Worm (Caenorhabditis elegans) whole organism, L2 larva: Measurements from ENCODE around the gene K08D8.9.

Source experiments
- C34F6.9 ChIP-seq: fragments of 150-350 bp; optimal IDR thresholded peaks from 2 replicates; lab custom pipeline; 2014; ENCODE audit warnings: missing biosample characterization, missing genetic modification characterization
- F13H6.1 ChIP-seq: sonication (generic microtip); optimal IDR thresholded peaks from 2 replicates; lab custom pipeline; 2016; ENCODE audit warnings: missing genetic modification characterization, missing compliant biosample characterization
- R02D3.7 ChIP-seq: fragments of 150-350 bp; optimal IDR thresholded peaks from 2 replicates; lab custom pipeline; 2014; ENCODE audit warnings: missing biosample characterization, missing genetic modification characterization
- Y55F3AM.14 ChIP-seq: fragments of 200-800 bp; sonication (Bioruptor generic); optimal IDR thresholded peaks from 2 replicates; lab custom pipeline; 2018; ENCODE audit warnings: mild to moderate bottlenecking, missing genetic modification characterization, missing compliant biosample characterization
- ZK546.5 ChIP-seq: sonication (generic microtip); optimal IDR thresholded peaks from 2 replicates; lab custom pipeline; 2017; ENCODE audit warnings: missing biosample characterization, missing genetic modification characterization
- ama-1 ChIP-seq: fragments of 150-350 bp; optimal IDR thresholded peaks from 2 replicates; lab custom pipeline; 2018; ENCODE audit warnings: inconsistent platforms
- blmp-1 ChIP-seq: sonication (generic microtip); optimal IDR thresholded peaks from 2 replicates; lab custom pipeline; 2017; ENCODE audit warnings: missing genetic modification characterization, mild to moderate bottlenecking, missing compliant biosample characterization, antibody characterized with exemption, moderate library complexity; ENCODE audit not compliant: insufficient read depth
- ceh-16 ChIP-seq: fragments of 150-350 bp; optimal IDR thresholded peaks from 2 replicates; lab custom pipeline; 2014; ENCODE audit warnings: missing biosample characterization, missing genetic modification characterization
- crh-2 ChIP-seq: sonication (generic microtip); optimal IDR thresholded peaks from 2 replicates; lab custom pipeline; 2017; ENCODE audit warnings: missing biosample characterization, missing genetic modification characterization
- egl-27 ChIP-seq: sonication (generic microtip); optimal IDR thresholded peaks from 3 replicates; lab custom pipeline; 2017; ENCODE audit warnings: missing biosample characterization, missing genetic modification reagents, missing genetic modification characterization
- elt-1 ChIP-seq: fragments of 150-350 bp; optimal IDR thresholded peaks from 2 replicates; lab custom pipeline; 2014; ENCODE audit warnings: missing biosample characterization, missing genetic modification characterization
- elt-3 ChIP-seq: sonication (generic microtip); optimal IDR thresholded peaks from 2 replicates; lab custom pipeline; 2017; ENCODE audit warnings: missing biosample characterization, missing genetic modification characterization
- fos-1 ChIP-seq: fragments of 150-350 bp; optimal IDR thresholded peaks from 2 replicates; lab custom pipeline; 2014; ENCODE audit warnings: missing biosample characterization, missing genetic modification characterization
- gmeb-1 ChIP-seq: fragments of 150-350 bp; optimal IDR thresholded peaks from 2 replicates; lab custom pipeline; 2014; ENCODE audit warnings: missing biosample characterization, missing genetic modification characterization
- lin-39 ChIP-seq: fragments of 150-350 bp; optimal IDR thresholded peaks from 2 replicates; lab custom pipeline; 2014; ENCODE audit warnings: missing biosample characterization, missing genetic modification reagents, missing genetic modification characterization
- mab-5 ChIP-seq: fragments of 150-350 bp; optimal IDR thresholded peaks from 2 replicates; lab custom pipeline; 2014; ENCODE audit warnings: missing biosample characterization, missing genetic modification characterization
- mbf-1 ChIP-seq: sonication (generic microtip); optimal IDR thresholded peaks from 2 replicates; lab custom pipeline; 2017; ENCODE audit warnings: missing biosample characterization, missing genetic modification characterization
- mdl-1 ChIP-seq, 2 experiments: fragments of 150-350 bp in 1 of 2; sonication (generic microtip) in 1 of 2; optimal IDR thresholded peaks; 2 replicates each; lab custom pipeline; 2017; ENCODE audit warnings: missing biosample characterization in 2 of 2, missing genetic modification characterization in 2 of 2
- nhr-10 ChIP-seq: sonication (generic microtip); optimal IDR thresholded peaks from 2 replicates; lab custom pipeline; 2017; ENCODE audit warnings: missing biosample characterization, missing genetic modification characterization
- nhr-11 ChIP-seq: fragments of 150-350 bp; optimal IDR thresholded peaks from 2 replicates; lab custom pipeline; 2014; ENCODE audit warnings: missing biosample characterization, missing genetic modification characterization
- nhr-12 ChIP-seq: fragments of 150-350 bp; optimal IDR thresholded peaks from 2 replicates; lab custom pipeline; 2014; ENCODE audit warnings: missing biosample characterization, missing genetic modification characterization
- nhr-129 ChIP-seq: fragments of 150-350 bp; optimal IDR thresholded peaks from 2 replicates; lab custom pipeline; 2014; ENCODE audit warnings: missing biosample characterization, missing genetic modification characterization
- nhr-237 ChIP-seq: fragments of 150-350 bp; optimal IDR thresholded peaks from 2 replicates; lab custom pipeline; 2014; ENCODE audit warnings: missing biosample characterization, missing genetic modification characterization
- nhr-25 ChIP-seq: fragments of 150-350 bp; sonication (generic microtip); optimal IDR thresholded peaks from 3 replicates; lab custom pipeline; 2014; ENCODE audit warnings: missing biosample characterization, missing genetic modification characterization
- nhr-77 ChIP-seq: fragments of 150-350 bp; optimal IDR thresholded peaks from 2 replicates; lab custom pipeline; 2014; ENCODE audit warnings: missing biosample characterization, missing genetic modification characterization
- peb-1 ChIP-seq: fragments of 150-350 bp; optimal IDR thresholded peaks from 2 replicates; lab custom pipeline; 2014; ENCODE audit warnings: missing biosample characterization, missing genetic modification characterization
- skn-1 ChIP-seq: sonication (generic microtip); optimal IDR thresholded peaks from 2 replicates; lab custom pipeline; 2017; ENCODE audit warnings: missing biosample characterization, missing genetic modification characterization
- sma-9 ChIP-seq, 2 experiments: fragments of 150-350 bp in 1 of 2; sonication (generic microtip) in 1 of 2; optimal IDR thresholded peaks; 2 replicates each; lab custom pipeline; 2014 to 2016; ENCODE audit warnings: missing genetic modification characterization in 2 of 2, mild to moderate bottlenecking in 1 of 2, missing biosample characterization in 1 of 2, missing compliant biosample characterization in 1 of 2, missing genetic modification reagents in 1 of 2, moderate library complexity in 1 of 2
- unc-39 ChIP-seq: fragments of 150-350 bp; optimal IDR thresholded peaks from 2 replicates; lab custom pipeline; 2014; ENCODE audit warnings: missing biosample characterization, missing genetic modification characterization
- unc-55 ChIP-seq: fragments of 150-350 bp; sonication (generic microtip); optimal IDR thresholded peaks from 3 replicates; lab custom pipeline; 2014; ENCODE audit warnings: missing biosample characterization, missing genetic modification reagents, missing genetic modification characterization
- unc-62 ChIP-seq: fragments of 150-350 bp; optimal IDR thresholded peaks from 2 replicates; lab custom pipeline; 2014; ENCODE audit warnings: missing biosample characterization, missing genetic modification reagents, missing genetic modification characterization
- zag-1 ChIP-seq: fragments of 150-350 bp; optimal IDR thresholded peaks from 2 replicates; lab custom pipeline; 2014; ENCODE audit warnings: missing biosample characterization, missing genetic modification characterization
- ztf-1 ChIP-seq: fragments of 200-800 bp; sonication (Bioruptor generic); conservative IDR thresholded peaks from 2 replicates; pipeline ENCODE4 v1.3.6; 2022; ENCODE audit warnings: missing genetic modification characterization, missing compliant biosample characterization
- ztf-4 ChIP-seq: fragments of 150-350 bp; optimal IDR thresholded peaks from 2 replicates; lab custom pipeline; 2014; ENCODE audit warnings: missing biosample characterization, missing genetic modification characterization

The K08D8.9 gene

DNA sequence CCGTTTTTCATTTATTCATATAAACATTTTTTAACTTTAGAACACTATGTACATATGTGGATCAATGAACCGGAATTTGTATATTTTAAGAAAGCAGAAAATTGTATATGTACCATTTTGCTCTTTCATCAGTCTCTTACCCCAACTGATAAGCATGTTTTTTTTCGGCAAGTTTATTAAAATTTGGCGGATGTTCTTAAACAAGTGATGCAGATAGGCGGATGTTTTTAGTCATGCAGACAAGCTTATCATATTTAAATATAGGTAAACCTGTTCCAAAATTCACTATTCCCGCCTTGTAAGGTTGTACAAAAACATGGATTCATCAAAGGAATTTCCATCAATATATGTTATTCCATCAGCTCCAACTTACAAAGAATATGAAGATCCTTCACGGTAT, at the start of gene K08D8.9:
Gene K08D8.9, plus strand, starts transcription at position 301 of the 400 bp plus-strand sequence.
- TF ChIP-seq nhr-12 (tag; lab: Kevin White, UChicago), result no peak
- no peak for TF ChIP-seq crh-2 (tag; lab: Kevin White, UChicago)
- no peak for TF ChIP-seq F13H6.1 (tag; lab: Kevin White, UChicago)
- TF ChIP-seq nhr-129 (tag; lab: Kevin White, UChicago), result no peak
- TF ChIP-seq nhr-10, result no peak
- no peak for TF ChIP-seq ztf-1
- no peak for TF ChIP-seq nhr-237 (tag; lab: Kevin White, UChicago)
- TF ChIP-seq mab-5 (tag; lab: Kevin White, UChicago), result no peak
- no peak for TF ChIP-seq lin-39 (tag; lab: Kevin White, UChicago)
- no peak for TF ChIP-seq elt-3 (tag; lab: Kevin White, UChicago)
- no peak for TF ChIP-seq mbf-1 (tag; lab: Kevin White, UChicago)
- no peak for TF ChIP-seq peb-1 (tag; lab: Kevin White, UChicago)
- TF ChIP-seq R02D3.7, result no peak
- no peak for TF ChIP-seq ZK546.5

ce11 chrIV:12854372-12855114, 44.9 kb upstream of the K08D8.9 start:
- TF ChIP-seq gmeb-1 (tag; lab: Kevin White, UChicago) (peak; percentile 5), unc-62 (GFP tag; lab: Kevin White, UChicago) (no peak), R02D3.7 (no peak), C34F6.9 (tag; lab: Kevin White, UChicago) (peak; percentile 5), Y55F3AM.14 (GFP tag; lab: Kevin White, UChicago) (no peak), unc-39 (tag; lab: Kevin White, UChicago) (no peak), unc-55 (GFP tag; lab: Kevin White, UChicago) (no peak)

- TF ChIP-seq mdl-1 (tag; optimal IDR thresholded peaks at IDR 0.05; lab: Kevin White, UChicago) (no peak), blmp-1 (no peak)
Measured at ce11 chrIV:12855248-12855647, 44.2 kb upstream of the K08D8.9 start, which contains the start of gene nstp-5. nstp-5 (plus strand) TSS chrIV:12855548.

- TF ChIP-seq nhr-129 (tag; lab: Kevin White, UChicago) (no peak), ztf-4 (tag; lab: Kevin White, UChicago) (no peak), zag-1 (tag; lab: Kevin White, UChicago) (no peak), skn-1 (no peak), nhr-11 (tag; lab: Kevin White, UChicago) (no peak), ama-1 (lab: Kevin White, UChicago) (no peak), R02D3.7 (no peak), crh-2 (tag; lab: Kevin White, UChicago) (no peak), nhr-25 (tag; lab: Kevin White, UChicago) (no peak), unc-62 (GFP tag; lab: Kevin White, UChicago) (no peak), ceh-16 (tag; lab: Kevin White, UChicago) (no peak)
Measured at ce11 chrIV:12859797-12860196, 39.7 kb upstream of the K08D8.9 start, which contains the start of gene gcy-18. gcy-18 (plus strand) TSS chrIV:12860097.

ce11 chrIV:12865884-12866283, 33.6 kb upstream of the K08D8.9 start, which contains the start of gene clec-186:
clec-186 (plus strand) TSS chrIV:12866109.
- TF ChIP-seq fos-1 (tag; lab: Kevin White, UChicago) (peak; percentile 91), elt-1 (tag; lab: Kevin White, UChicago) (no peak), egl-27 (tag; lab: Kevin White, UChicago) (no peak), sma-9 (GFP tag; optimal IDR thresholded peaks at IDR 0.05; lab: Kevin White, UChicago) (peak; percentile 54), sma-9 (tag; optimal IDR thresholded peaks at IDR 0.05; lab: Kevin White, UChicago) (no peak), crh-2 (tag; lab: Kevin White, UChicago) (peak; percentile 21), nhr-77 (tag; lab: Kevin White, UChicago) (no peak)
